Fruit fly (Drosophila melanogaster): Measurements from ENCODE around the gene CG13838.

CG13838 gene

DNA sequence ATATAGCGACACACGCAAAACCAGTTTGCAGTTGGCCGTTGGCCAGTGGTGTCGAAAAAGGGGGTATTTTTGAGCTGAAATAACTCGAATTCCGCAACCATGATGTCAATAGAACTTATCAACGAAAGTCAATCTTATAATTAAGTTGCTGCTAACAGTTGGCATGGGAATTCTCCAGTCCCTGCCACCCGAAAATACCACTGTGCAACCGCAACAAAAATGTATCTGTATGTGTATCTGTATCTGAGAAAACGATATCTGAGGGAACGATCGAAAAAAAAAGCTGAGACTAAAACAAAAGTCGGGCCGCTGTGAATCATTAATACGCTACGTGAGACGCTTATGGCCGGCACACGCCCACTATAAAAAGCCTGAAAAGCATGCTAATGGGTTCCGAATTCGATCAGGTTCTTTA, 4.5 kb downstream of the CG13838 start (continued):
- TF ChIP-seq fkh (GFP tag; optimal IDR thresholded peaks at IDR 0.05) = no peak
- peak; percentile 85 for TF ChIP-seq Sox15 (GFP tag; optimal IDR thresholded peaks at IDR 0.05)
- TF ChIP-seq CG6163 (GFP tag; IDR thresholded peaks at IDR 0.05) = peak; percentile 92
- peak; percentile 80 for TF ChIP-seq CG32006 (GFP tag; optimal IDR thresholded peaks at IDR 0.05)
- TF ChIP-seq cyc (GFP tag; optimal IDR thresholded peaks at IDR 0.05) = peak; percentile 93
- no peak for TF ChIP-seq Eip93F (GFP tag; optimal IDR thresholded peaks at IDR 0.05)
- peak; percentile 47 for TF ChIP-seq dac (GFP tag; optimal IDR thresholded peaks at IDR 0.05)
- peak; percentile 79 for TF ChIP-seq spab (GFP tag; optimal IDR thresholded peaks at IDR 0.05)
- peak; percentile 65 for TF ChIP-seq fd85E (GFP tag; optimal IDR thresholded peaks at IDR 0.05)
- TF ChIP-seq Gug (GFP tag; IDR thresholded peaks at IDR 0.05) = peak; percentile 57
- peak; percentile 95 for TF ChIP-seq CG31627 (GFP tag; optimal IDR thresholded peaks at IDR 0.05)
- TF ChIP-seq salr (GFP tag; optimal IDR thresholded peaks at IDR 0.05) = peak; percentile 74 to 82
- TF ChIP-seq ss (GFP tag; optimal IDR thresholded peaks at IDR 0.05) = peak; percentile 70 to 89
- TF ChIP-seq CG15336 (GFP tag; IDR thresholded peaks at IDR 0.05) = peak; percentile 79
- TF ChIP-seq Ets21C (GFP tag; optimal IDR thresholded peaks at IDR 0.05) = peak; percentile 91
- TF ChIP-seq CG3032 (tag; optimal IDR thresholded peaks at IDR 0.05) = peak; percentile 85
- peak; percentile 41 for TF ChIP-seq CG6276 (GFP tag; optimal IDR thresholded peaks at IDR 0.05)
- peak; percentile 93 for TF ChIP-seq vri (GFP tag; optimal IDR thresholded peaks at IDR 0.05)
- TF ChIP-seq CG6854 (GFP tag; optimal IDR thresholded peaks at IDR 0.05) = peak; percentile 15
- peak; percentile 89 for TF ChIP-seq CG8632 (GFP tag; optimal IDR thresholded peaks at IDR 0.05)
- TF ChIP-seq Sox14 (GFP tag; optimal IDR thresholded peaks at IDR 0.05) = peak; percentile 91
- peak; percentile 89 for TF ChIP-seq CG11902 (GFP tag; optimal IDR thresholded peaks at IDR 0.05)
- peak; percentile 92 for TF ChIP-seq Met (GFP tag; optimal IDR thresholded peaks at IDR 0.05)
- TF ChIP-seq CG1621 (tag; optimal IDR thresholded peaks at IDR 0.05) = peak; percentile 88
- peak; percentile 82 for TF ChIP-seq dsx (GFP tag; optimal IDR thresholded peaks at IDR 0.05; ENCODE audit: poor library complexity, severe bottlenecking)
- peak; percentile 97 for TF ChIP-seq Eip78C (GFP tag)
- no peak for TF ChIP-seq Hr38 (GFP tag; optimal IDR thresholded peaks at IDR 0.05)
- peak; percentile 65 for TF ChIP-seq CG11294 (GFP tag; IDR thresholded peaks at IDR 0.05)
- TF ChIP-seq Blimp-1 (GFP tag; optimal IDR thresholded peaks at IDR 0.05) = peak; percentile 79
- TF ChIP-seq acj6 (GFP tag; optimal IDR thresholded peaks at IDR 0.05) = peak; percentile 90
- peak; percentile 82 for TF ChIP-seq CG6808 (GFP tag; optimal IDR thresholded peaks at IDR 0.05)
- peak; percentile 73 for TF ChIP-seq CG9139 (GFP tag; optimal IDR thresholded peaks at IDR 0.05)
- peak; percentile 84 for TF ChIP-seq Hr4 (GFP tag; optimal IDR thresholded peaks at IDR 0.05)
- TF ChIP-seq esn (GFP tag; optimal IDR thresholded peaks at IDR 0.05) = peak; percentile 93
- peak; percentile 89 for TF ChIP-seq OdsH (GFP tag; optimal IDR thresholded peaks at IDR 0.05)
- peak; percentile 90 for TF ChIP-seq Eip75B (GFP tag; optimal IDR thresholded peaks at IDR 0.05)
- TF ChIP-seq Lpt (GFP tag; optimal IDR thresholded peaks at IDR 0.05) = peak; percentile 63
- TF ChIP-seq topi (GFP tag; optimal IDR thresholded peaks at IDR 0.05) = peak; percentile 93
- peak; percentile 91 for TF ChIP-seq CG34406 (GFP tag; optimal IDR thresholded peaks at IDR 0.05)
- peak; percentile 85 for TF ChIP-seq CG8119 (GFP tag; IDR thresholded peaks at IDR 0.05)

DNA sequence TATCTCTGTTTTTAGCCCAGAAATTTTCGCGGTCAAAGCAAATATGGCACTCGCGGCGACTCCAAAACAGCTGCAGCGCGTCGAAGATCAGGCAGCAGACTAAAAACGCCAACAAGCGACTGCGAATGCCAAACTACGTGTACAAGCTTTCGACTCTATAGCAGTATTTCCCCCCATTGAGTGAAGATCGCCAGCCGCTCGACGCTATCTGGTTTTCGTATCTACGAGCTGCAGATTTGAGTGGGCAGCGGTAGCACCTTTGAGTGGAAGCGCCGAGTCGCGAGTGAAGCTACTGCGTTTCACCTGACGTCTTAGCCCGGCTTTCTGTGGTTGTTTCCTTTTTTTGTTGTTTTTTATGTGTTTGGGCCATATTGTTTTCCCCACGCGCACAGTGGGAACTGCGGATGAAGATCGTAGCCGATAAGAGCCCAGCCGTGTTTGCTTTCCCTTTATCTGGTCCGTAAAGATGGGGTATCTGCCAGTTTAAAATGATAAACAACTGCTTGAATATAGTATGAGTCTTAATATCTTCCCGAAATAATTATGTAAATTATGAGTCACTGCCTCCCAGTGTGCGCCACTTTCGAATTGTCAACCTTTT, 6.1 kb downstream of the CG13838 start, which contains the start of gene CG17121:
TSS of gene CG17121 (minus strand) at position 126 of the 601 bp plus-strand sequence.
- TF ChIP-seq Lpt (GFP tag; optimal IDR thresholded peaks at IDR 0.05) (no peak), CG6163 (GFP tag; IDR thresholded peaks at IDR 0.05) (peak; percentile 64)
